Fruit fly (Drosophila melanogaster) whole organism, embryonic: ENCODE measurements around the gene CG17283.

Experiments
- Abd-B ChIP-seq: fragments of 200-800 bp; sonication (Bioruptor generic); optimal IDR thresholded peaks from 2 replicates; lab custom pipeline; 2018; ENCODE audit warnings: missing biosample characterization, mild to moderate bottlenecking, missing genetic modification characterization, moderate library complexity
- Awh ChIP-seq: fragments of 200-800 bp; sonication (Bioruptor generic); IDR thresholded peaks from 2 replicates; pipeline ENCODE4, ENCODE4 v1.3.6; 2022; ENCODE audit warnings: missing biosample characterization, missing genetic modification characterization
- B-H2 ChIP-seq: fragments of 200-800 bp; sonication (Bioruptor generic); optimal IDR thresholded peaks from 2 replicates; lab custom pipeline; 2018; ENCODE audit warnings: missing biosample characterization, mild to moderate bottlenecking, missing genetic modification characterization
- Bgb ChIP-seq: fragments of 200-800 bp; sonication (Bioruptor generic); IDR thresholded peaks from 2 replicates; pipeline ENCODE4 v1.3.6; 2022; ENCODE audit warnings: missing biosample characterization, missing genetic modification characterization; ENCODE audit not compliant: partially characterized antibody
- CG10366 ChIP-seq: fragments of 200-800 bp; sonication (Bioruptor generic); IDR thresholded peaks from 2 replicates; pipeline ENCODE4 v1.3.6; 2022; ENCODE audit warnings: missing biosample characterization, missing genetic modification characterization
- CG10431 ChIP-seq: fragments of 200-800 bp; sonication (Bioruptor generic); optimal IDR thresholded peaks from 3 replicates; lab custom pipeline; 2018; ENCODE audit warnings: missing biosample characterization, mild to moderate bottlenecking, missing genetic modification characterization
- CG10654 ChIP-seq: fragments of 200-800 bp; sonication (Bioruptor generic); optimal IDR thresholded peaks from 2 replicates; lab custom pipeline; 2016; ENCODE audit warnings: missing biosample characterization, missing genetic modification characterization
- CG11695 ChIP-seq: fragments of 200-800 bp; sonication (Bioruptor generic); IDR thresholded peaks from 3 replicates; pipeline ENCODE4 v1.3.6; 2022; ENCODE audit warnings: missing biosample characterization, missing genetic modification characterization
- CG12744 ChIP-seq: fragments of 200-800 bp; sonication (Bioruptor generic); optimal IDR thresholded peaks from 2 replicates; lab custom pipeline; 2016; ENCODE audit warnings: missing biosample characterization, missing genetic modification characterization
- CG15696 ChIP-seq: fragments of 200-800 bp; sonication (Bioruptor generic); optimal IDR thresholded peaks from 2 replicates; lab custom pipeline; 2019; ENCODE audit warnings: missing biosample characterization, mild to moderate bottlenecking, missing genetic modification characterization, moderate library complexity
- CG16779 ChIP-seq: fragments of 200-800 bp; sonication (Bioruptor generic); IDR thresholded peaks from 2 replicates; pipeline ENCODE4 v1.3.6; 2022; ENCODE audit warnings: missing biosample characterization, missing genetic modification characterization
- CG2889 ChIP-seq: fragments of 200-800 bp; sonication (Bioruptor generic); IDR thresholded peaks from 3 replicates; pipeline ENCODE4 v1.3.6; 2022; ENCODE audit warnings: missing biosample characterization, missing genetic modification characterization
- CG3065 ChIP-seq: fragments of 200-800 bp; sonication (Bioruptor generic); optimal IDR thresholded peaks from 2 replicates; lab custom pipeline; 2016; ENCODE audit warnings: missing biosample characterization, missing genetic modification characterization
- CG31441 ChIP-seq: fragments of 200-800 bp; sonication (Bioruptor generic); IDR thresholded peaks from 2 replicates; pipeline ENCODE4 v1.3.6; 2022; ENCODE audit warnings: missing biosample characterization, missing genetic modification characterization
- CG4404 ChIP-seq: fragments of 200-800 bp; sonication (Bioruptor generic); IDR thresholded peaks from 2 replicates; pipeline ENCODE4 v1.3.6; 2022; ENCODE audit warnings: missing biosample characterization, missing genetic modification characterization
- CG6765 ChIP-seq: fragments of 200-800 bp; sonication (Bioruptor generic); optimal IDR thresholded peaks from 3 replicates; lab custom pipeline; 2017; ENCODE audit warnings: missing biosample characterization, mild to moderate bottlenecking, missing genetic modification characterization
- CG6813 ChIP-seq: fragments of 200-800 bp; sonication (Bioruptor generic); optimal IDR thresholded peaks from 2 replicates; lab custom pipeline; 2017; ENCODE audit warnings: missing biosample characterization, missing genetic modification characterization, mild to moderate bottlenecking, moderate library complexity, missing genetic modification reagents
- CG7357 ChIP-seq: fragments of 200-800 bp; sonication (Bioruptor generic); IDR thresholded peaks from 3 replicates; pipeline ENCODE4 v1.3.6; 2022; ENCODE audit warnings: missing biosample characterization, missing genetic modification characterization
- CG7786 ChIP-seq: fragments of 200-800 bp; sonication (Bioruptor generic); optimal IDR thresholded peaks from 2 replicates; lab custom pipeline; 2016; ENCODE audit warnings: missing biosample characterization, missing genetic modification characterization
- CG7963 ChIP-seq: fragments of 200-800 bp; sonication (Bioruptor generic); IDR thresholded peaks from 3 replicates; pipeline ENCODE4 v1.3.6; 2022; ENCODE audit warnings: missing biosample characterization, missing genetic modification characterization; ENCODE audit not compliant: partially characterized antibody
- CG9727 ChIP-seq: fragments of 200-800 bp; sonication (Bioruptor generic); optimal IDR thresholded peaks from 3 replicates; lab custom pipeline; 2017; ENCODE audit warnings: missing biosample characterization, mild to moderate bottlenecking, missing genetic modification characterization
- Deaf1 ChIP-seq: fragments of 200-800 bp; optimal IDR thresholded peaks from 3 replicates; lab custom pipeline; 2019; ENCODE audit warnings: missing biosample characterization, mild to moderate bottlenecking, missing genetic modification characterization, moderate library complexity
- Dip2 ChIP-seq: fragments of 200-800 bp; sonication (Bioruptor generic); IDR thresholded peaks from 2 replicates; pipeline ENCODE4 v1.3.6; 2022; ENCODE audit warnings: missing biosample characterization, missing genetic modification characterization
- Dll ChIP-seq: fragments of 200-800 bp; sonication (Bioruptor generic); IDR thresholded peaks from 4 replicates; pipeline ENCODE4 v1.3.6; 2022; ENCODE audit warnings: missing biosample characterization, missing genetic modification characterization; ENCODE audit not compliant: partially characterized antibody
- Hmr ChIP-seq: fragments of 200-800 bp; sonication (Bioruptor generic); optimal IDR thresholded peaks from 3 replicates; lab custom pipeline; 2017; ENCODE audit warnings: mild to moderate bottlenecking, missing biosample characterization, missing genetic modification reagents, missing genetic modification characterization
- Hr78 ChIP-seq, 2 experiments: fragments of 200-800 bp in 1 of 2; fragments of >200 bp in 1 of 2; sonication (Bioruptor generic) in 1 of 2; optimal IDR thresholded peaks; 2 replicates each; lab custom pipeline; 2017 to 2019; ENCODE audit warnings: missing biosample characterization in 2 of 2, missing genetic modification characterization in 2 of 2, mild to moderate bottlenecking in 1 of 2, moderate library complexity in 1 of 2
- NfI ChIP-seq: fragments of 200-800 bp; sonication (Bioruptor generic); optimal IDR thresholded peaks from 3 replicates; lab custom pipeline; 2018; ENCODE audit warnings: missing biosample characterization, mild to moderate bottlenecking, missing genetic modification characterization, moderate library complexity
- Sin3A ChIP-seq: fragments of >200 bp; optimal IDR thresholded peaks from 2 replicates; lab custom pipeline; 2018
- ac ChIP-seq: fragments of 200-800 bp; sonication (Bioruptor generic); optimal IDR thresholded peaks from 3 replicates; lab custom pipeline; 2017; ENCODE audit warnings: missing biosample characterization, mild to moderate bottlenecking, missing genetic modification characterization
- ase ChIP-seq: fragments of 200-800 bp; sonication (Bioruptor generic); IDR thresholded peaks from 3 replicates; pipeline ENCODE4 v1.3.6; 2022; ENCODE audit warnings: missing biosample characterization, missing genetic modification characterization
- bigmax ChIP-seq: fragments of 200-800 bp; sonication (Bioruptor generic); optimal IDR thresholded peaks from 2 replicates; lab custom pipeline; 2018; ENCODE audit warnings: missing biosample characterization, mild to moderate bottlenecking, missing genetic modification characterization
- btn ChIP-seq: fragments of 200-800 bp; sonication (Bioruptor generic); optimal IDR thresholded peaks from 2 replicates; lab custom pipeline; 2016; ENCODE audit warnings: missing biosample characterization, missing genetic modification characterization
- dmrt11E ChIP-seq: fragments of 200-800 bp; sonication (Bioruptor generic); optimal IDR thresholded peaks from 3 replicates; lab custom pipeline; 2018; ENCODE audit warnings: missing biosample characterization, mild to moderate bottlenecking, missing genetic modification characterization, moderate library complexity
- eve ChIP-seq, 2 experiments: fragments of >200 bp; optimal IDR thresholded peaks; 2 replicates each; lab custom pipeline; 2017; ENCODE audit warnings: missing biosample characterization in 2 of 2, missing genetic modification characterization in 2 of 2
- fd96Cb ChIP-seq: fragments of 200-800 bp; sonication (Bioruptor generic); optimal IDR thresholded peaks from 2 replicates; lab custom pipeline; 2018; ENCODE audit warnings: missing biosample characterization, mild to moderate bottlenecking, missing genetic modification characterization, moderate library complexity
- mld ChIP-seq: fragments of 200-800 bp; sonication (Bioruptor generic); IDR thresholded peaks from 3 replicates; pipeline ENCODE4 v1.3.6; 2022; ENCODE audit warnings: missing biosample characterization, missing genetic modification characterization; ENCODE audit not compliant: partially characterized antibody
- onecut ChIP-seq: fragments of 200-800 bp; sonication (Bioruptor generic); IDR thresholded peaks from 2 replicates; pipeline ENCODE4 v1.3.6; 2022; ENCODE audit warnings: missing biosample characterization, missing genetic modification characterization
- schlank ChIP-seq: fragments of 200-800 bp; sonication (Bioruptor generic); optimal IDR thresholded peaks from 2 replicates; lab custom pipeline; 2018; ENCODE audit warnings: missing biosample characterization, mild to moderate bottlenecking, missing genetic modification characterization
- sens ChIP-seq: fragments of 200-800 bp; sonication (Bioruptor generic); peaks from one replicate; lab custom pipeline; 2016; ENCODE audit warnings: missing biosample characterization, missing genetic modification characterization
- sim ChIP-seq: fragments of 200-800 bp; sonication (Bioruptor generic); IDR thresholded peaks from 2 replicates; pipeline ENCODE4 v1.3.6; 2022; ENCODE audit warnings: missing biosample characterization, missing genetic modification characterization
- tll ChIP-seq, 2 experiments: fragments of 200-800 bp in 1 of 2; fragments of >200 bp in 1 of 2; sonication (Bioruptor generic) in 1 of 2; optimal IDR thresholded peaks; 2 replicates each; lab custom pipeline; 2017 to 2019; ENCODE audit warnings: missing biosample characterization in 2 of 2, missing genetic modification characterization in 2 of 2, mild to moderate bottlenecking in 1 of 2, moderate library complexity in 1 of 2
- vnd ChIP-seq: fragments of 200-800 bp; sonication (Bioruptor generic); IDR thresholded peaks from 3 replicates; pipeline ENCODE4 v1.3.6; 2022; ENCODE audit warnings: missing biosample characterization, missing genetic modification characterization; ENCODE audit not compliant: partially characterized antibody
- wek ChIP-seq: fragments of 200-800 bp; sonication (Bioruptor generic); optimal IDR thresholded peaks from 3 replicates; lab custom pipeline; 2018; ENCODE audit warnings: missing biosample characterization, mild to moderate bottlenecking, missing genetic modification characterization, moderate library complexity

The CG17283 gene

dm6 chr3R:17402434-17402833 is 5.2 kb upstream of the CG17283 start, which contains the start of gene Sur-8 (continued):
- peak; percentile 91 for TF ChIP-seq sens (GFP tag; lab: Kevin White, UChicago)
- peak; percentile 34 for TF ChIP-seq CG15696 (tag; lab: Kevin White, UChicago)
- peak; percentile 82 for TF ChIP-seq CG16779 (GFP tag; lab: Robert Waterston, UW)
- TF ChIP-seq CG10431 (GFP tag; lab: Kevin White, UChicago) = peak; percentile 39
- TF ChIP-seq tll (GFP tag; optimal IDR thresholded peaks at IDR 0.05; lab: Kevin White, UChicago) = no peak
- peak; percentile 11; the same call in 1 of the 3 replicates for TF ChIP-seq mld
- TF ChIP-seq CG10654 (GFP tag; lab: Kevin White, UChicago) = peak; percentile 40
- no peak for TF ChIP-seq ac
- no peak for TF ChIP-seq Awh (GFP tag; lab: Robert Waterston, UW)
- peak; percentile 1 for TF ChIP-seq CG6813
- no peak for TF ChIP-seq schlank
- no peak for TF ChIP-seq Deaf1
- no peak for TF ChIP-seq Hr78 (GFP tag; optimal IDR thresholded peaks at IDR 0.05; lab: Kevin White, UChicago)
- no peak for TF ChIP-seq CG11695 (GFP tag; lab: Robert Waterston, UW)
- TF ChIP-seq CG3065 (GFP tag; lab: Kevin White, UChicago) = no peak
- no peak for TF ChIP-seq CG7786 (GFP tag; lab: Kevin White, UChicago)
- peak; percentile 20; the same call in 1 of the 2 replicates for TF ChIP-seq CG31441 (GFP tag; lab: Robert Waterston, UW)
- TF ChIP-seq Bgb = peak; percentile 46; the same call in 1 of the 2 replicates
- no peak for TF ChIP-seq eve (GFP tag; optimal IDR thresholded peaks at IDR 0.05; lab: Kevin White, UChicago)
- TF ChIP-seq CG6765 = peak; percentile 63
- no peak for TF ChIP-seq bigmax (GFP tag; lab: Kevin White, UChicago)
- TF ChIP-seq Hmr (GFP tag; lab: Kevin White, UChicago) = peak; percentile 76
- TF ChIP-seq CG2889 = no peak
- 0 out of 2 replicates have a peak, but pooled peaks have one; percentile 31 for TF ChIP-seq sim (GFP tag; lab: Robert Waterston, UW)
- peak; percentile 68 for TF ChIP-seq CG10366 (GFP tag; lab: Robert Waterston, UW)
- no peak for TF ChIP-seq vnd
- TF ChIP-seq CG9727 (GFP tag; lab: Kevin White, UChicago) = peak; percentile 33
- TF ChIP-seq wek (GFP tag; lab: Kevin White, UChicago) = peak; percentile 25
- no peak for TF ChIP-seq Dll
- no peak for TF ChIP-seq btn (GFP tag; lab: Kevin White, UChicago)
- TF ChIP-seq dmrt11E (tag; lab: Kevin White, UChicago) = no peak
- no peak for TF ChIP-seq Abd-B (GFP tag; lab: Kevin White, UChicago)
- TF ChIP-seq CG12744 = peak; percentile 45
- TF ChIP-seq Sin3A (lab: Kevin White, UChicago) = no peak
- TF ChIP-seq NfI = peak; percentile 67
- TF ChIP-seq fd96Cb (tag; lab: Kevin White, UChicago) = peak; percentile 1
- TF ChIP-seq onecut = peak; percentile 73
- TF ChIP-seq CG7963 (GFP tag; lab: Robert Waterston, UW) = no peak
- TF ChIP-seq CG7357 (GFP tag; lab: Robert Waterston, UW) = peak; percentile 34; the same call in 1 of the 3 replicates
- no peak for TF ChIP-seq CG4404
- peak; percentile 61; the same call in 2 of the 3 replicates for TF ChIP-seq ase
- no peak for TF ChIP-seq Dip2
- peak; percentile 30 for TF ChIP-seq B-H2 (GFP tag; lab: Kevin White, UChicago)
